Fruit fly (Drosophila melanogaster) whole organism, adult: Measurements from ENCODE around the gene Dph3.

Experiments used
- CG14711 ChIP-seq: fragments of 200-800 bp; sonication (Bioruptor generic); optimal IDR thresholded peaks from 2 replicates; lab custom pipeline; 2018; ENCODE audit warnings: missing biosample characterization, mild to moderate bottlenecking, missing genetic modification characterization, moderate library complexity
- CG1620 ChIP-seq: fragments of 200-800 bp; sonication (Bioruptor generic); optimal IDR thresholded peaks from 2 replicates; lab custom pipeline; 2016; ENCODE audit warnings: missing biosample characterization, missing genetic modification characterization
- CG33017 ChIP-seq: fragments of 200-800 bp; sonication (Bioruptor generic); optimal IDR thresholded peaks from 2 replicates; lab custom pipeline; 2018; ENCODE audit warnings: missing biosample characterization, mild to moderate bottlenecking, missing genetic modification characterization, moderate library complexity
- CG7045 ChIP-seq: fragments of 200-800 bp; sonication (Bioruptor generic); optimal IDR thresholded peaks from 2 replicates; lab custom pipeline; 2017; ENCODE audit warnings: missing biosample characterization, mild to moderate bottlenecking, missing genetic modification characterization
- CG7101 ChIP-seq: fragments of 200-800 bp; sonication (Bioruptor generic); optimal IDR thresholded peaks from 2 replicates; lab custom pipeline; 2018; ENCODE audit warnings: missing biosample characterization, mild to moderate bottlenecking, missing genetic modification characterization, moderate library complexity
- Hr96 ChIP-seq: fragments of 200-800 bp; sonication (Bioruptor generic); optimal IDR thresholded peaks from 2 replicates; lab custom pipeline; 2016; ENCODE audit warnings: missing biosample characterization, missing genetic modification characterization
- Mnt ChIP-seq: fragments of 200-800 bp; sonication (Bioruptor generic); optimal IDR thresholded peaks from 2 replicates; lab custom pipeline; 2016; ENCODE audit warnings: missing biosample characterization, mild to moderate bottlenecking, missing genetic modification characterization
- bab1 ChIP-seq: fragments of 200-800 bp; sonication (Bioruptor generic); optimal IDR thresholded peaks from 3 replicates; lab custom pipeline; 2019; ENCODE audit warnings: missing biosample characterization, mild to moderate bottlenecking, missing genetic modification characterization, moderate library complexity
- cic ChIP-seq: fragments of 200-800 bp; sonication (Bioruptor generic); optimal IDR thresholded peaks from 2 replicates; lab custom pipeline; 2017; ENCODE audit warnings: missing biosample characterization, mild to moderate bottlenecking, missing genetic modification characterization, moderate library complexity
- cnc ChIP-seq, 2 experiments: fragments of >200 bp; optimal IDR thresholded peaks; 2 replicates each; lab custom pipeline; 2017
- ovo ChIP-seq: fragments of 200-800 bp; sonication (Bioruptor generic); optimal IDR thresholded peaks from 2 replicates; lab custom pipeline; 2016; ENCODE audit warnings: missing biosample characterization, missing genetic modification characterization

DNA sequence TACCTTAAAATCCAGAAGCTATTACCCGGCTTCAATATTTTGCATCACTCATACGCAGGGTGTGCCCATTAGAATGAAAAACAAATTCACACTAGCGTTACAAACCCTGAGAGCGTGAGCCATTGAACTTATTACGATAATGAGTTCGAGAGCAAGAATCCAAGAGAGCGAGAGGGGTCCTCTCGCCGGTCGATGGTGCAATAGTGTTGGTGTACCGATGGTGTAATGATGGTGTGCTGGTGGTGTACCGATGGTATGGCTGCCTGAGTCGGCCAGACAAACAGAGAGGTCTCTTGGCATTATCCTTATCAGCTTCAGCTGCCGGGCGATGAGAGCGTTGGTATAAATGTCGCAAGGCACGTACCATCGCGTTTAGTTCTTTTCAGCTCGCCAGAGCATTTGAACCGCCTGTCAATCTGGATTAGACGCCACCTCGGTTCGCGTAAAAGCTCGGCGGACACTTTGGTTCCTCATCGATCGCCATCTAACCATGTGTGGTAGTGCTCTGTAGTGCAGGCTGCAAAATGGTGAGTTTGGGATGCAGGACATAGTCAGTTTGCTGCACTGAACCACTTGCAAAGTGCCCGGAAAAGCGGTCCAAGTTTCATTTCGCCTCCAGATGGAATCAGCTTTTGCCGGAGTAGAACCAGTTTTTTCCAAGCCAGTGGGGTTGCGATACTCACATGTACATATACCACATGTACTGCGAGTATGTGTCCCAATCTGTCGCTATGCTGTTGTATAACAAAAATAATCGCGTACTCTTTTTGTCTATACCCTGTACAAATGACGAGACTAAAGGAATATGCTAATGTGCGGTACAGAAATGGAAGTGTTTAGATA, 31.4 kb upstream of the Dph3 start:
- TF ChIP-seq CG7045 (GFP tag; lab: Kevin White, UChicago) (peak; percentile 2), CG33017 (tag; lab: Kevin White, UChicago) (no peak), bab1 (GFP tag; lab: Kevin White, UChicago) (no peak), Hr96 (GFP tag; lab: Kevin White, UChicago) (no peak), ovo (GFP tag; lab: Kevin White, UChicago) (no peak), CG14711 (tag; lab: Kevin White, UChicago) (peak; percentile 56), cic (GFP tag; lab: Kevin White, UChicago) (peak; percentile 30), CG7101 (no peak), Mnt (peak; percentile 27), cnc (optimal IDR thresholded peaks at IDR 0.05; lab: Kevin White, UChicago) (no peak), CG1620 (GFP tag; lab: Kevin White, UChicago) (no peak)
